Fruit fly (Drosophila melanogaster): ENCODE results near the gene CG10185.
A peak's percentile ranks its signal among the peaks of the same experiment; 100 is the strongest.

Gene CG10185

dm6 chr3R:16067494-16067893 is at the start of gene CG10185:
TSS of gene CG10185 (minus strand) at chr3R:16067594.
- TF ChIP-seq CG17801 (GFP tag; optimal IDR thresholded peaks at IDR 0.05; ENCODE audit: partially characterized antibody): no peak

dm6 chr3R:16115861-16116260 is 48.5 kb upstream of the CG10185 start, which contains the start of gene Sb:
TSS of gene Sb (plus strand) at chr3R:16116161.
- TF ChIP-seq CG17801 (GFP tag; optimal IDR thresholded peaks at IDR 0.05; ENCODE audit: partially characterized antibody): no peak

dm6 chr3R:16113124-16113523 is 45.7 kb upstream of the CG10185 start:
- no peak for TF ChIP-seq CG17801 (GFP tag; optimal IDR thresholded peaks at IDR 0.05; ENCODE audit: partially characterized antibody)

dm6 chr3R:16105813-16106480 is 38.6 kb upstream of the CG10185 start:
- TF ChIP-seq CG17801 (GFP tag; optimal IDR thresholded peaks at IDR 0.05; ENCODE audit: partially characterized antibody): no peak

- TF ChIP-seq CG17801 (GFP tag; optimal IDR thresholded peaks at IDR 0.05; ENCODE audit: partially characterized antibody): peak; percentile 11
Observed at dm6 chr3R:16099268-16100240, 32.2 kb upstream of the CG10185 start.

- TF ChIP-seq CG17801 (GFP tag; optimal IDR thresholded peaks at IDR 0.05; ENCODE audit: partially characterized antibody): no peak
Observed at dm6 chr3R:16098333-16099267, 31.2 kb upstream of the CG10185 start, which contains the start of the genes Mhcl and Akt. TSS of gene Mhcl (minus strand) at chr3R:16098761. TSS of gene Akt (plus strand) at chr3R:16099228.

- peak; percentile 98 for TF ChIP-seq CG17801 (GFP tag; optimal IDR thresholded peaks at IDR 0.05; ENCODE audit: partially characterized antibody)
Observed at dm6 chr3R:16097661-16098329, 30.4 kb upstream of the CG10185 start.

dm6 chr3R:16094918-16095317 is 27.5 kb upstream of the CG10185 start:
- TF ChIP-seq CG17801 (GFP tag; optimal IDR thresholded peaks at IDR 0.05; ENCODE audit: partially characterized antibody): no peak

- TF ChIP-seq CG17801 (GFP tag; optimal IDR thresholded peaks at IDR 0.05; ENCODE audit: partially characterized antibody): peak; percentile 32
Observed at dm6 chr3R:16094011-16094729, 26.8 kb upstream of the CG10185 start.

dm6 chr3R:16091910-16092627 is 24.7 kb upstream of the CG10185 start:
- TF ChIP-seq CG17801 (GFP tag; optimal IDR thresholded peaks at IDR 0.05; ENCODE audit: partially characterized antibody): no peak

dm6 chr3R:16083578-16083977 is 16.2 kb upstream of the CG10185 start, which contains the start of gene sxe2:
TSS of gene sxe2 (plus strand) at chr3R:16083878.
- no peak for TF ChIP-seq CG17801 (GFP tag; optimal IDR thresholded peaks at IDR 0.05; ENCODE audit: partially characterized antibody)

- no peak for TF ChIP-seq CG17801 (GFP tag; optimal IDR thresholded peaks at IDR 0.05; ENCODE audit: partially characterized antibody)
Observed at dm6 chr3R:16082384-16082783, 15.0 kb upstream of the CG10185 start.

All from ovary, adult (tissue).